Worm (Caenorhabditis elegans) whole organism, L3 larva: ENCODE results near the gene F17H10.1.

Source experiments
- R02D3.7 ChIP-seq: fragments of 150-350 bp; optimal IDR thresholded peaks from 2 replicates; lab custom pipeline; 2014; ENCODE audit warnings: missing biosample characterization, missing genetic modification characterization
- ceh-16 ChIP-seq: sonication (generic microtip); optimal IDR thresholded peaks from 2 replicates; lab custom pipeline; 2017; ENCODE audit warnings: missing biosample characterization, missing genetic modification characterization
- ceh-9 ChIP-seq: sonication (generic microtip); optimal IDR thresholded peaks from 2 replicates; lab custom pipeline; 2018; ENCODE audit warnings: missing biosample characterization, missing genetic modification characterization
- daf-12 ChIP-seq: fragments of 150-350 bp; optimal IDR thresholded peaks from 2 replicates; lab custom pipeline; 2014; ENCODE audit warnings: missing biosample characterization, missing genetic modification reagents, missing genetic modification characterization
- egl-5 ChIP-seq: fragments of 150-350 bp; optimal IDR thresholded peaks from 2 replicates; lab custom pipeline; 2017; ENCODE audit warnings: missing biosample characterization, missing genetic modification reagents, missing genetic modification characterization, inconsistent platforms
- elt-2 ChIP-seq: sonication (generic microtip); optimal IDR thresholded peaks from 2 replicates; lab custom pipeline; 2016; ENCODE audit warnings: missing genetic modification reagents, mild to moderate bottlenecking, missing genetic modification characterization, missing compliant biosample characterization
- elt-3 ChIP-seq, 3 experiments: fragments of 150-350 bp in 1 of 3; sonication (generic microtip) in 2 of 3; optimal IDR thresholded peaks; 2 replicates in 2 of 3; 4 replicates in 1 of 3; lab custom pipeline; 2014 to 2017; ENCODE audit warnings: missing biosample characterization in 3 of 3, missing genetic modification characterization in 3 of 3
- eor-1 ChIP-seq, 2 experiments: fragments of 150-350 bp; optimal IDR thresholded peaks; 2 replicates each; lab custom pipeline; 2014 to 2018; ENCODE audit warnings: missing biosample characterization in 2 of 2, missing genetic modification characterization in 2 of 2
- fkh-10 ChIP-seq: sonication (generic microtip); optimal IDR thresholded peaks from 2 replicates; lab custom pipeline; 2017; ENCODE audit warnings: missing biosample characterization, missing genetic modification reagents, missing genetic modification characterization
- fkh-2 ChIP-seq: fragments of 150-350 bp; optimal IDR thresholded peaks from 2 replicates; lab custom pipeline; 2014; ENCODE audit warnings: missing biosample characterization, missing genetic modification reagents, missing genetic modification characterization
- fos-1 ChIP-seq: fragments of 150-350 bp; optimal IDR thresholded peaks from 2 replicates; lab custom pipeline; 2014; ENCODE audit warnings: missing biosample characterization, missing genetic modification characterization
- hmg-11 ChIP-seq: sonication (generic microtip); optimal IDR thresholded peaks from 2 replicates; lab custom pipeline; 2016; ENCODE audit warnings: missing genetic modification characterization, missing compliant biosample characterization
- jun-1 ChIP-seq: fragments of 150-350 bp; optimal IDR thresholded peaks from 2 replicates; lab custom pipeline; 2014; ENCODE audit warnings: missing biosample characterization, missing genetic modification reagents, missing genetic modification characterization
- lin-15B ChIP-seq: fragments of 150-350 bp; optimal IDR thresholded peaks from 2 replicates; lab custom pipeline; 2014; ENCODE audit warnings: missing biosample characterization, missing genetic modification characterization
- lin-39 ChIP-seq: fragments of 150-350 bp; optimal IDR thresholded peaks from 2 replicates; lab custom pipeline; 2018; ENCODE audit warnings: missing biosample characterization, missing genetic modification reagents, missing genetic modification characterization
- lsy-12 ChIP-seq: sonication (generic microtip); optimal IDR thresholded peaks from 2 replicates; lab custom pipeline; 2016; ENCODE audit warnings: mild to moderate bottlenecking, missing genetic modification characterization, missing compliant biosample characterization
- mdl-1 ChIP-seq: fragments of 150-350 bp; optimal IDR thresholded peaks from 2 replicates; lab custom pipeline; 2014; ENCODE audit warnings: missing biosample characterization, missing genetic modification characterization
- mml-1 ChIP-seq: fragments of 150-350 bp; sonication (generic microtip); optimal IDR thresholded peaks from 3 replicates; lab custom pipeline; 2014; ENCODE audit warnings: missing biosample characterization, missing genetic modification characterization
- nfya-1 ChIP-seq: sonication (generic microtip); optimal IDR thresholded peaks from 2 replicates; lab custom pipeline; 2017; ENCODE audit warnings: missing genetic modification characterization, mild to moderate bottlenecking, missing compliant biosample characterization, antibody characterized with exemption, moderate library complexity; ENCODE audit not compliant: insufficient read depth
- nhr-11 ChIP-seq: fragments of 150-350 bp; optimal IDR thresholded peaks from 2 replicates; lab custom pipeline; 2014; ENCODE audit warnings: missing biosample characterization, missing genetic modification characterization
- nhr-23 ChIP-seq: fragments of 150-350 bp; optimal IDR thresholded peaks from 2 replicates; lab custom pipeline; 2014; ENCODE audit warnings: missing biosample characterization, missing genetic modification reagents, missing genetic modification characterization
- nhr-237 ChIP-seq: fragments of 150-350 bp; optimal IDR thresholded peaks from 2 replicates; lab custom pipeline; 2014; ENCODE audit warnings: missing biosample characterization, missing genetic modification characterization
- nhr-25 ChIP-seq: sonication (generic microtip); optimal IDR thresholded peaks from 2 replicates; lab custom pipeline; 2017; ENCODE audit warnings: missing biosample characterization, missing genetic modification characterization
- nhr-28 ChIP-seq: fragments of 150-350 bp; optimal IDR thresholded peaks from 2 replicates; lab custom pipeline; 2014; ENCODE audit warnings: missing biosample characterization, missing genetic modification characterization
- nhr-76 ChIP-seq: fragments of 150-350 bp; sonication (generic microtip); optimal IDR thresholded peaks from 5 replicates; lab custom pipeline; 2014; ENCODE audit warnings: missing biosample characterization, missing genetic modification characterization
- nhr-77 ChIP-seq: fragments of 150-350 bp; optimal IDR thresholded peaks from 2 replicates; lab custom pipeline; 2014; ENCODE audit warnings: missing biosample characterization, missing genetic modification characterization
- pha-4 ChIP-seq: fragments of 150-350 bp; optimal IDR thresholded peaks from 2 replicates; lab custom pipeline; 2014; ENCODE audit warnings: missing biosample characterization, missing genetic modification reagents, missing genetic modification characterization
- pqm-1 ChIP-seq: fragments of 150-350 bp; optimal IDR thresholded peaks from 2 replicates; lab custom pipeline; 2017; ENCODE audit warnings: missing biosample characterization, missing genetic modification characterization, inconsistent platforms
- sea-2 ChIP-seq: fragments of 150-350 bp; sonication (generic microtip); optimal IDR thresholded peaks from 4 replicates; lab custom pipeline; 2014; ENCODE audit warnings: missing biosample characterization, missing genetic modification reagents, missing genetic modification characterization
- skn-1 ChIP-seq: fragments of 150-350 bp; optimal IDR thresholded peaks from 2 replicates; lab custom pipeline; 2014; ENCODE audit warnings: missing biosample characterization, missing genetic modification characterization
- tbx-2 ChIP-seq: sonication (generic microtip); optimal IDR thresholded peaks from 2 replicates; lab custom pipeline; 2016; ENCODE audit warnings: mild to moderate bottlenecking, missing genetic modification characterization, missing compliant biosample characterization
- unc-62 ChIP-seq: fragments of 150-350 bp; sonication (generic microtip); optimal IDR thresholded peaks from 4 replicates; lab custom pipeline; 2014; ENCODE audit warnings: missing biosample characterization, missing genetic modification reagents, missing genetic modification characterization
- zag-1 ChIP-seq: fragments of 150-350 bp; optimal IDR thresholded peaks from 2 replicates; lab custom pipeline; 2014; ENCODE audit warnings: missing biosample characterization, missing genetic modification characterization

F17H10.1 gene

DNA sequence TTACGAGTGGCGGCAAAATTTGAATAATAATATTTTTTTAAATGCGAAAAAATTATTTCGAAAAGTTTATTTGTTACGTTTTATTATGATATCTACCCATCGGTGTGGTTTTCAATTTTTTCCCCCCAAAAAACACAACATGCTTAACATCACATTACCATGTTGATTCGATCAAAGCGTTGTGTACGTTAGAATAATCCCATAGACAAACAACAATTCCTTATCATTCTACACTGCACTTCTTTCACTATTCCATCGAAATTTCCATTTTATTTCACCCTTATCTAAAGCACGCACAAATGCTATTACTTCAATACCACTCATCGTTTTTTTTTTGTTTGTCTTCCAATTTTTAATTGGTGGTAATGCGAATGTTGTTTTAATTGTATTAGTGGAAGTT lies 45.1 kb upstream of the F17H10.1 start:
- peak; percentile 6 for TF ChIP-seq jun-1
- peak; percentile 78 for TF ChIP-seq pha-4 (tag; lab: Kevin White, UChicago)
- TF ChIP-seq elt-2 (tag; lab: Kevin White, UChicago) = peak; percentile 88
- TF ChIP-seq ceh-9 = no peak
- TF ChIP-seq zag-1 (tag; lab: Kevin White, UChicago) = no peak
- peak; percentile 11 for TF ChIP-seq skn-1 (tag; lab: Kevin White, UChicago)
- TF ChIP-seq pqm-1 (tag; lab: Kevin White, UChicago) = peak; percentile 51

DNA sequence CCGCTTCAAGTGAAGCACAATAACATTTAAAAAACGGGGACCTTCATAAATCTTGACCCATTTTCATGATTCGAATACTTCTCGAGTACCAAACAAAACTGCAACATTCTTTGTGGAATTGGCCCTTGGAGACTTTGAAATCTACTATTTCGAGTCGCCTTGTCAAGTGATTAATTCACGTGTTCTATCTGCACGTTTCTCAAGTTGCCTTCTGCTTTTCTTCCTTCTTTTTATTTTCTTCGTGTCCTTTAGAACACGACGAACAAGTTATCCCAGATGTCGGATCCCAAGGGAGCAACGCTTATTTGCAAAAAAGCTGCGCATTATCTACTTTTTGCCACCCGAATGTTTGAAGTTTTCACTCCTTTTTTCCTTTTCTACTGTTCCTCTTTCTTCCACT lies 43.7 kb upstream of the F17H10.1 start:
- no peak for TF ChIP-seq mml-1 (tag; lab: Kevin White, UChicago)
- no peak for TF ChIP-seq lin-39
- TF ChIP-seq fos-1 (tag; lab: Kevin White, UChicago) = no peak
- TF ChIP-seq elt-3 (tag; optimal IDR thresholded peaks at IDR 0.05; lab: Kevin White, UChicago) = no peak
- TF ChIP-seq skn-1 (tag; lab: Kevin White, UChicago) = no peak
- no peak for TF ChIP-seq nhr-77
- no peak for TF ChIP-seq eor-1 (tag; optimal IDR thresholded peaks at IDR 0.05; lab: Kevin White, UChicago)
- TF ChIP-seq mdl-1 (tag; lab: Kevin White, UChicago) = no peak
- no peak for TF ChIP-seq nhr-28 (tag; lab: Kevin White, UChicago)
- TF ChIP-seq jun-1 = no peak
- TF ChIP-seq lsy-12 (tag; lab: Kevin White, UChicago) = no peak
- no peak for TF ChIP-seq unc-62 (GFP tag; lab: Kevin White, UChicago)
- no peak for TF ChIP-seq ceh-9
- TF ChIP-seq hmg-11 = no peak
- no peak for TF ChIP-seq R02D3.7
- TF ChIP-seq nhr-76 (tag; lab: Kevin White, UChicago) = no peak
- no peak for TF ChIP-seq pqm-1 (tag; lab: Kevin White, UChicago)
- no peak for TF ChIP-seq nhr-237
- no peak for TF ChIP-seq nhr-23

DNA sequence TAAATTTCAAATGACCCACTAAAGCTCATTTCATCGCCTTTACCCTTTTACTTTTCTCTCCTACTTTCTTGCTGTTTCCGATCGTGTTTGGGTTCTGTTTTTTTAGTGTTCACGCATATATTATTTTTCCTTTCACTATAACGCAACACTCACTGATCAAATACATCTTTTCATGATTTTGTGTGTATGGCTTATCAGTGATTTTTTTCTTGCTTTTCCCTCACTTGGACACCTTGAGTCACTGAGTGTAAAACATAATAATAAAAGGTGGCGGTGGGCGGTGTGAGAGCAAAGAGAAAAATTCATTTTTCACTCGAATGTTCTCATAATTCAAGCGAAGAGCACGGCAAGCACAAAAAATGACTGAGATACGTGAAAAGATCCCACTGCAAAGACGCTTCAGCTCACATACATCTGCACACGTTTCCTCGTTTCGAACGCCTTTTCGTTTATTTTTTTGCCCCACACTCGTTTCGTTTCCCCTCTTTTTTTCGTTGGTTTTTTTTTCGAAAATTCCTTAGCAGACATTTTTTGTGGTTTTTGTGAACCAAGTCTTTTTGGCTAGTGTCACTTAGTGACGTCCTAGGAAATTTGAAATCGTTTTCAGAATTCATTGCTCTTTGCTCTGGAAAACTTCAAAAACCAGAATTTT lies 42.0 kb upstream of the F17H10.1 start, which contains the start of gene K03A11.5:
Gene K03A11.5 (plus strand): TSS at position 602 of the 652 bp plus-strand sequence.
- TF ChIP-seq fkh-2 (tag; lab: Kevin White, UChicago) (no peak), ceh-9 (no peak), nfya-1 (tag; lab: Kevin White, UChicago) (no peak), mdl-1 (tag; lab: Kevin White, UChicago) (no peak), elt-2 (tag; lab: Kevin White, UChicago) (peak; percentile 39), fkh-10 (GFP tag; lab: Kevin White, UChicago) (no peak), eor-1 (tag; optimal IDR thresholded peaks at IDR 0.05; lab: Kevin White, UChicago) (no peak), skn-1 (tag; lab: Kevin White, UChicago) (no peak), daf-12 (tag; lab: Kevin White, UChicago) (no peak), egl-5 (tag; lab: Kevin White, UChicago) (peak; percentile 25)

DNA sequence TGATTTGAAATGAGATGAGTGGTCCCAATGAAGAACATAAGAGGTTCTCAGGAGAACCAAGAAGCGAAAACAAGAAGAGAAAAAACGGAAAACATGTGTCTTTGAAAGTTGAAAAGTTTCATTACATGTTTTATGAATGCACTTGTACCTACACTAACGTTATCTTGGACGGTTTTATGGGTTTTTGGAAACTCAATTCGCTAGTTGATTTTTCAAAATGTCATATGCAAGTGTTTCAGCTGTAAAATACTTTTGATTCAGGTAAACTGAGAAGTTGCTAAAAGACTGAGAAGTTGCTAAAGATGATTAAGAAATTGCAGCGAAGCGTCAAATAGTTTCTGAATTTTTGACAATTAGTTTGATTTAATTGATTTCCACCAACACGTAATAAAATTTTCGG lies 33.9 kb upstream of the F17H10.1 start, which contains the start of gene cpx-2:
Gene cpx-2 (minus strand): TSS at position 101 of the 400 bp plus-strand sequence.
- no peak for TF ChIP-seq pqm-1 (tag; lab: Kevin White, UChicago)
- TF ChIP-seq ceh-16 = no peak
- no peak for TF ChIP-seq daf-12 (tag; lab: Kevin White, UChicago)
- no peak for TF ChIP-seq tbx-2 (tag; lab: Kevin White, UChicago)
- no peak for TF ChIP-seq elt-2 (tag; lab: Kevin White, UChicago)
- TF ChIP-seq lsy-12 (tag; lab: Kevin White, UChicago) = no peak
- TF ChIP-seq ceh-9 = no peak
- TF ChIP-seq hmg-11 = no peak
- no peak for TF ChIP-seq nfya-1 (tag; lab: Kevin White, UChicago)
- no peak for TF ChIP-seq lin-15B (tag; lab: Kevin White, UChicago)
- no peak for TF ChIP-seq nhr-11

DNA sequence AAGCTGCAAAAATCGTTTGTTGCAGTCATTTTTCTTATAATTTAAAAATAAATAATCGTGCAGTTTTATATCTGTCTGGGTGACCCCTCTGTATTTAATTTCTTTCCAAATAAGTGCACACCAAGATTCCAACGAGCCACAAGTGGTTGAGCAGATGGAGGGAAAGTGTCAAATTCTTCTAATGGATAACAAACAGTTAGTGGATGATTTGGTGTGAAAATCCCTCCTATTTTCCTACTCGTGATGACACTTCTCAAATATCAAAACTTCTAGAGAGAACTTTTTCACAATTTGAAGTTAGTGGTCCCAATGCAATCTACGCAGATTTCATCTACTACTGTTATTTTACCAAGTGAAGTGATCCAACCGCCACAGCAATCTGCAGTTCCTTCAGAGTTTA lies 30.7 kb upstream of the F17H10.1 start, which contains the start of gene ceh-28:
Gene ceh-28 (plus strand): TSS at position 301 of the 400 bp plus-strand sequence.
- no peak for TF ChIP-seq sea-2 (GFP tag; lab: Kevin White, UChicago)
- no peak for TF ChIP-seq nhr-237
- TF ChIP-seq nhr-76 (tag; lab: Kevin White, UChicago) = no peak
- TF ChIP-seq elt-2 (tag; lab: Kevin White, UChicago) = no peak
- no peak for TF ChIP-seq nhr-25 (tag; lab: Kevin White, UChicago)
- TF ChIP-seq tbx-2 (tag; lab: Kevin White, UChicago) = no peak
- no peak for TF ChIP-seq zag-1 (tag; lab: Kevin White, UChicago)
